Worm (Caenorhabditis elegans) whole organism, L1 larva: Measurements from ENCODE around the gene W02H3.1.

Experiments
- Y116A8C.19 ChIP-seq: sonication (generic microtip); optimal IDR thresholded peaks from 2 replicates; lab custom pipeline; 2016; ENCODE audit warnings: missing compliant biosample characterization, missing genetic modification characterization, borderline replicate concordance
- aly-2 ChIP-seq: fragments of 150-350 bp; optimal IDR thresholded peaks from 2 replicates; lab custom pipeline; 2014; ENCODE audit warnings: missing biosample characterization, missing genetic modification characterization
- efl-3 ChIP-seq: fragments of 200-800 bp; sonication (Bioruptor generic); optimal IDR thresholded peaks from 2 replicates; lab custom pipeline; 2018; ENCODE audit warnings: mild to moderate bottlenecking, missing genetic modification characterization, missing compliant biosample characterization
- egl-27 ChIP-seq, 2 experiments: fragments of 150-350 bp in 1 of 2; sonication (generic microtip); optimal IDR thresholded peaks; 3 replicates each; lab custom pipeline; 2017 to 2018; ENCODE audit warnings: missing biosample characterization in 2 of 2, missing genetic modification characterization in 2 of 2, missing genetic modification reagents in 2 of 2
- fkh-8 ChIP-seq: sonication (generic microtip); optimal IDR thresholded peaks from 2 replicates; lab custom pipeline; 2016; ENCODE audit warnings: mild to moderate bottlenecking, missing genetic modification characterization, missing compliant biosample characterization
- hpl-2 ChIP-seq: fragments of 150-350 bp; optimal IDR thresholded peaks from 2 replicates; lab custom pipeline; 2014; ENCODE audit warnings: missing biosample characterization, missing genetic modification reagents, missing genetic modification characterization
- lin-13 ChIP-seq: fragments of 150-350 bp; optimal IDR thresholded peaks from 2 replicates; lab custom pipeline; 2014; ENCODE audit warnings: missing biosample characterization, missing genetic modification reagents, missing genetic modification characterization
- lsy-2 ChIP-seq, 2 experiments: fragments of 150-350 bp; optimal IDR thresholded peaks; 2 replicates each; lab custom pipeline; 2014; ENCODE audit warnings: missing biosample characterization in 2 of 2, missing genetic modification characterization in 2 of 2
- mab-9 ChIP-seq: fragments of 200-800 bp; sonication (Bioruptor generic); IDR thresholded peaks from 2 replicates; pipeline ENCODE4 v1.3.6; 2022; ENCODE audit warnings: missing genetic modification reagents, missing genetic modification characterization, missing compliant biosample characterization
- swsn-7 ChIP-seq: sonication (generic microtip); optimal IDR thresholded peaks from 2 replicates; lab custom pipeline; 2016; ENCODE audit warnings: missing genetic modification characterization, missing compliant biosample characterization
- unc-62 ChIP-seq: fragments of 150-350 bp; optimal IDR thresholded peaks from 2 replicates; lab custom pipeline; 2014; ENCODE audit warnings: missing biosample characterization, missing genetic modification reagents, missing genetic modification characterization

- TF ChIP-seq unc-62 (no peak), Y116A8C.19 (tag; lab: Kevin White, UChicago) (no peak), fkh-8 (no peak), swsn-7 (tag; lab: Kevin White, UChicago) (no peak), lin-13 (no peak), egl-27 (tag; optimal IDR thresholded peaks at IDR 0.05; lab: Kevin White, UChicago) (no peak), hpl-2 (GFP tag; lab: Kevin White, UChicago) (no peak), efl-3 (GFP tag; lab: Kevin White, UChicago) (no peak), aly-2 (tag; lab: Kevin White, UChicago) (no peak), lsy-2 (tag; optimal IDR thresholded peaks at IDR 0.05; lab: Kevin White, UChicago) (no peak), mab-9 (no peak)
These were observed 27.1 kb downstream of the W02H3.1 start, which contains the start of gene W04G3.10 for ce11 chrX:11078150-11078549.
